Fruit fly (Drosophila melanogaster) whole organism, larva: ENCODE data around the gene CG5026.

Experiments
- noc ChIP-seq: fragments of 200-800 bp; sonication (Bioruptor generic); optimal IDR thresholded peaks from 3 replicates; lab custom pipeline; 2019; ENCODE audit warnings: missing biosample characterization, mild to moderate bottlenecking, missing genetic modification characterization, moderate library complexity

CG5026 gene

dm6 chr3L:8968437-8968836, at the start of gene CG5026:
TSS of gene CG5026 (plus strand) at chr3L:8968528.
- TF ChIP-seq noc (tag; lab: Kevin White, UChicago): no peak

- TF ChIP-seq noc (tag; lab: Kevin White, UChicago): no peak
Measured at dm6 chr3L:8919678-8920077, 48.6 kb upstream of the CG5026 start.

dm6 chr3L:8920710-8921109, 47.6 kb upstream of the CG5026 start:
- peak; percentile 73 for TF ChIP-seq noc (tag; lab: Kevin White, UChicago)

dm6 chr3L:8924417-8924913, 43.9 kb upstream of the CG5026 start:
- TF ChIP-seq noc (tag; lab: Kevin White, UChicago): no peak

- no peak for TF ChIP-seq noc (tag; lab: Kevin White, UChicago)
Measured at dm6 chr3L:8924999-8925398, 43.3 kb upstream of the CG5026 start.

- no peak for TF ChIP-seq noc (tag; lab: Kevin White, UChicago)
Measured at dm6 chr3L:8925679-8926078, 42.6 kb upstream of the CG5026 start.

- no peak for TF ChIP-seq noc (tag; lab: Kevin White, UChicago)
Measured at dm6 chr3L:8929527-8929926, 38.8 kb upstream of the CG5026 start.

- TF ChIP-seq noc (tag; lab: Kevin White, UChicago): no peak
Measured at dm6 chr3L:8931916-8932315, 36.4 kb upstream of the CG5026 start.

- no peak for TF ChIP-seq noc (tag; lab: Kevin White, UChicago)
Measured at dm6 chr3L:8939654-8940053, 28.7 kb upstream of the CG5026 start.

dm6 chr3L:8947848-8948494, 20.4 kb upstream of the CG5026 start:
- no peak for TF ChIP-seq noc (tag; lab: Kevin White, UChicago)

- no peak for TF ChIP-seq noc (tag; lab: Kevin White, UChicago)
Measured at dm6 chr3L:8949823-8950222, 18.5 kb upstream of the CG5026 start.

- TF ChIP-seq noc (tag; lab: Kevin White, UChicago): no peak
Measured at dm6 chr3L:8950955-8951354, 17.4 kb upstream of the CG5026 start.

- no peak for TF ChIP-seq noc (tag; lab: Kevin White, UChicago)
Measured at dm6 chr3L:8951507-8951906, 16.8 kb upstream of the CG5026 start.

dm6 chr3L:8952549-8953198, 15.7 kb upstream of the CG5026 start:
- TF ChIP-seq noc (tag; lab: Kevin White, UChicago): no peak

- peak; percentile 39 for TF ChIP-seq noc (tag; lab: Kevin White, UChicago)
Measured at dm6 chr3L:8953199-8953956, 14.9 kb upstream of the CG5026 start.

dm6 chr3L:8953962-8954647, 14.2 kb upstream of the CG5026 start, which contains the start of the genes CG43783 and orb2:
TSS of gene CG43783 (minus strand) at chr3L:8954272.
TSS of gene orb2 (minus strand) at chr3L:8954463.
- no peak for TF ChIP-seq noc (tag; lab: Kevin White, UChicago)
